Worm (Caenorhabditis elegans) whole organism, L4/young adult: ENCODE data around the gene lim-8.

Source experiments
- W03F9.2 ChIP-seq: fragments of 150-350 bp; optimal IDR thresholded peaks from 2 replicates; lab custom pipeline; 2014; ENCODE audit warnings: missing biosample characterization, missing genetic modification characterization
- dao-5 ChIP-seq: sonication (generic microtip); optimal IDR thresholded peaks from 2 replicates; lab custom pipeline; 2016; ENCODE audit warnings: missing genotype, missing genetic modification characterization, moderate library complexity, missing compliant biosample characterization
- him-1 ChIP-seq: sonication (generic microtip); optimal IDR thresholded peaks from 2 replicates; lab custom pipeline; 2016; ENCODE audit warnings: missing genotype, missing genetic modification reagents, missing genetic modification characterization, missing compliant biosample characterization

DNA sequence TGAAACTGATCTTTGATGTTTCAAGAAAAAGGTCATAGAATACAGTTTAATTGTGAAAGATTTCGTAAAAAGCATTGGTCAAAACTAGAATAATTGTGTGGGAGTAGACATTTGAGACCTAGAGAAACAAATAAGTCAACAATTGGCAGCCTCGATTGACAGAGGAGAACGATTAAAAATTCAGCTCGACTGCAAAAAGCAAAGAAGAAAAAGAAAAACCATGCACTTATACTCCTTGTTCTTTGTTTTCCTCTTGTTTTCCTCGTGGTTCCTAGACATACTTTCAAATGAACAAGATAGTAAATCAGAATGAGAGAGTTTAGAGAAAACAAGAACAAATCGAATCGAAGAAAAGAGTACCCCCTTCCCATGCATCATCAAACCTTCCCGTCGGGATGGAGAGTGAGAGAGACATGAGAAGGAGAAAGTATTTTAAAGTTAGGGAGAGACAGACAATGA, 54.8 kb downstream of the lim-8 start:
- TF ChIP-seq W03F9.2 (tag; lab: Kevin White, UChicago) = no peak
- no peak for TF ChIP-seq dao-5 (tag; lab: Kevin White, UChicago)
- no peak for TF ChIP-seq him-1
